Worm (Caenorhabditis elegans) whole organism, L3 larva: Measurements from ENCODE around the gene C25G4.3.

Source experiments
- aly-2 ChIP-seq: fragments of 150-350 bp; optimal IDR thresholded peaks from 2 replicates; lab custom pipeline; 2014; ENCODE audit warnings: missing biosample characterization, missing genetic modification characterization
- egl-5 ChIP-seq: fragments of 150-350 bp; optimal IDR thresholded peaks from 2 replicates; lab custom pipeline; 2017; ENCODE audit warnings: missing biosample characterization, missing genetic modification reagents, missing genetic modification characterization, inconsistent platforms
- elt-1 ChIP-seq: fragments of 150-350 bp; optimal IDR thresholded peaks from 2 replicates; lab custom pipeline; 2014; ENCODE audit warnings: missing biosample characterization, missing genetic modification characterization
- elt-2 ChIP-seq: sonication (generic microtip); optimal IDR thresholded peaks from 2 replicates; lab custom pipeline; 2016; ENCODE audit warnings: missing genetic modification reagents, mild to moderate bottlenecking, missing genetic modification characterization, missing compliant biosample characterization
- elt-3 ChIP-seq, 3 experiments: fragments of 150-350 bp in 1 of 3; sonication (generic microtip) in 2 of 3; optimal IDR thresholded peaks; 2 replicates in 2 of 3; 4 replicates in 1 of 3; lab custom pipeline; 2014 to 2017; ENCODE audit warnings: missing biosample characterization in 3 of 3, missing genetic modification characterization in 3 of 3
- lin-39 ChIP-seq: fragments of 150-350 bp; optimal IDR thresholded peaks from 2 replicates; lab custom pipeline; 2018; ENCODE audit warnings: missing biosample characterization, missing genetic modification reagents, missing genetic modification characterization
- nhr-25 ChIP-seq: sonication (generic microtip); optimal IDR thresholded peaks from 2 replicates; lab custom pipeline; 2017; ENCODE audit warnings: missing biosample characterization, missing genetic modification characterization
- nhr-67 ChIP-seq: fragments of 150-350 bp; optimal IDR thresholded peaks from 2 replicates; lab custom pipeline; 2014; ENCODE audit warnings: missing biosample characterization, missing genetic modification characterization
- skn-1 ChIP-seq: fragments of 150-350 bp; optimal IDR thresholded peaks from 2 replicates; lab custom pipeline; 2014; ENCODE audit warnings: missing biosample characterization, missing genetic modification characterization
- tbx-2 ChIP-seq: sonication (generic microtip); optimal IDR thresholded peaks from 2 replicates; lab custom pipeline; 2016; ENCODE audit warnings: mild to moderate bottlenecking, missing genetic modification characterization, missing compliant biosample characterization
- ztf-11 ChIP-seq: fragments of 150-350 bp; optimal IDR thresholded peaks from 2 replicates; lab custom pipeline; 2014; ENCODE audit warnings: missing biosample characterization, missing genetic modification characterization

DNA sequence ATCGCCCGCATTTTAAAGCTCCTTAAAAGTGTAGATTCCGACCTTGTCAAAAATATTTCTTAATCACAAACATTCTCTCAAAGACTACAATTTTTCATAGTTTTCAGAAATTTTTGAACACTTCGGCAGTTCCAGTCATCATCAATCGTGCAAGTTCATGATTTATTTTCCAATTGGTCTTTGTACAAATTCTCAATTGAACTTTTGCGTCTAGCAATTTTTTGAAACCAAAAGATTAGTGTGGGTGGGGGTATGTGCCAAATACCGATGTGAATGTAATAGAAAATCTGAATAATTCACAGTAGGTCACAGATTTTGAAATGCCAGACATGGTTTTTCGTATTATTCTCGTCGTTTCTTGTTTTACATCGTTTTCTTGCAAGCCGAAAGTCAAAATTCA is 7.3 kb downstream of the C25G4.3 start, which contains the start of gene clec-185:
- no peak for TF ChIP-seq ztf-11
- no peak for TF ChIP-seq skn-1 (tag; lab: Kevin White, UChicago)
- TF ChIP-seq lin-39 (tag; lab: Kevin White, UChicago): no peak
- TF ChIP-seq nhr-67: no peak
- TF ChIP-seq elt-3 (tag; optimal IDR thresholded peaks at IDR 0.05; lab: Kevin White, UChicago): no peak
- TF ChIP-seq aly-2: no peak
- no peak for TF ChIP-seq elt-2 (tag; lab: Kevin White, UChicago)
- TF ChIP-seq tbx-2 (tag; lab: Kevin White, UChicago): no peak
- no peak for TF ChIP-seq egl-5
- TF ChIP-seq nhr-25 (tag; lab: Kevin White, UChicago): no peak
- no peak for TF ChIP-seq elt-1 (tag; lab: Kevin White, UChicago)
